Worm (Caenorhabditis elegans): Measurements from ENCODE around the gene C12D8.21.
A peak's percentile ranks its signal among the peaks of the same experiment; 100 is the strongest.

C12D8.21 gene

ce11 chrV:10204863-10205338, 36.1 kb downstream of the C12D8.21 start, which contains the start of the genes ZK856.19 and ZK856.11 (continued):
- TF ChIP-seq nfya-1 (tag; optimal IDR thresholded peaks at IDR 0.05; ENCODE audit: insufficient read depth), result peak; percentile 61
- peak; percentile 30 for TF ChIP-seq pqm-1 (tag; optimal IDR thresholded peaks at IDR 0.05)
- no peak for TF ChIP-seq nhr-67 (tag; optimal IDR thresholded peaks at IDR 0.05)
- peak; percentile 28 for TF ChIP-seq hmg-11 (tag; optimal IDR thresholded peaks at IDR 0.05)
- TF ChIP-seq ceh-28 (tag; optimal IDR thresholded peaks at IDR 0.05), result peak; percentile 33
- TF ChIP-seq nhr-11 (tag; optimal IDR thresholded peaks at IDR 0.05), result no peak
- no peak for TF ChIP-seq skn-1 (tag; optimal IDR thresholded peaks at IDR 0.05)
- no peak for TF ChIP-seq eor-1 (tag; optimal IDR thresholded peaks at IDR 0.05)

- no peak for TF ChIP-seq daf-12 (tag; optimal IDR thresholded peaks at IDR 0.05)
- TF ChIP-seq pqm-1 (tag; optimal IDR thresholded peaks at IDR 0.05), result peak; percentile 91
- no peak for TF ChIP-seq nhr-25 (tag; optimal IDR thresholded peaks at IDR 0.05)
- TF ChIP-seq ama-1 (optimal IDR thresholded peaks at IDR 0.05), result no peak
- peak; percentile 41 for TF ChIP-seq snpc-4 (tag; optimal IDR thresholded peaks at IDR 0.05)
- TF ChIP-seq ztf-4 (tag; optimal IDR thresholded peaks at IDR 0.05), result no peak
- no peak for TF ChIP-seq nhr-67 (tag; optimal IDR thresholded peaks at IDR 0.05)
- TF ChIP-seq ceh-82 (tag; optimal IDR thresholded peaks at IDR 0.05), result no peak
- TF ChIP-seq lsy-12 (tag; optimal IDR thresholded peaks at IDR 0.05), result no peak
- no peak for TF ChIP-seq egl-5 (tag; optimal IDR thresholded peaks at IDR 0.05)
- peak; percentile 86 for TF ChIP-seq ceh-28 (tag; optimal IDR thresholded peaks at IDR 0.05)
- TF ChIP-seq nhr-28 (tag; optimal IDR thresholded peaks at IDR 0.05), result no peak
- no peak for TF ChIP-seq ceh-16 (tag; optimal IDR thresholded peaks at IDR 0.05)
- TF ChIP-seq lin-15B (tag; optimal IDR thresholded peaks at IDR 0.05), result no peak
- no peak for TF ChIP-seq zag-1 (tag; optimal IDR thresholded peaks at IDR 0.05)
- no peak for TF ChIP-seq mml-1 (tag; optimal IDR thresholded peaks at IDR 0.05)
- no peak for TF ChIP-seq ZK546.5 (tag; optimal IDR thresholded peaks at IDR 0.05)
- TF ChIP-seq fos-1 (tag; optimal IDR thresholded peaks at IDR 0.05), result no peak
- TF ChIP-seq unc-62 (GFP tag; optimal IDR thresholded peaks at IDR 0.05), result no peak
- no peak for TF ChIP-seq pha-4 (tag; optimal IDR thresholded peaks at IDR 0.05)
- TF ChIP-seq fkh-10 (GFP tag; optimal IDR thresholded peaks at IDR 0.05), result no peak
- TF ChIP-seq nhr-12 (tag; optimal IDR thresholded peaks at IDR 0.05), result no peak
- no peak for TF ChIP-seq mdl-1 (tag; optimal IDR thresholded peaks at IDR 0.05)
- no peak for TF ChIP-seq R02D3.7 (tag; optimal IDR thresholded peaks at IDR 0.05)
- TF ChIP-seq nhr-23 (tag; optimal IDR thresholded peaks at IDR 0.05), result peak; percentile 42
- TF ChIP-seq ztf-11 (tag; optimal IDR thresholded peaks at IDR 0.05), result no peak
- TF ChIP-seq elt-3 (tag; optimal IDR thresholded peaks at IDR 0.05), result peak in 1 of 3 experiments; percentile 14
- TF ChIP-seq aly-2 (tag; optimal IDR thresholded peaks at IDR 0.05), result no peak
- TF ChIP-seq nhr-43 (tag; optimal IDR thresholded peaks at IDR 0.05; ENCODE audit: poor library complexity, severe bottlenecking), result peak; percentile 34
- TF ChIP-seq jun-1 (tag; optimal IDR thresholded peaks at IDR 0.05), result no peak
- TF ChIP-seq lin-39 (tag; optimal IDR thresholded peaks at IDR 0.05), result no peak
- no peak for TF ChIP-seq nfya-1 (tag; optimal IDR thresholded peaks at IDR 0.05; ENCODE audit: insufficient read depth)
- no peak for TF ChIP-seq sea-2 (GFP tag; optimal IDR thresholded peaks at IDR 0.05)
- TF ChIP-seq skn-1 (tag; optimal IDR thresholded peaks at IDR 0.05), result no peak
- no peak for TF ChIP-seq hmg-11 (tag; optimal IDR thresholded peaks at IDR 0.05)
- TF ChIP-seq nhr-77 (tag; optimal IDR thresholded peaks at IDR 0.05), result no peak
- peak; percentile 77 for TF ChIP-seq elt-2 (tag; optimal IDR thresholded peaks at IDR 0.05)
- no peak for TF ChIP-seq nhr-237 (tag; optimal IDR thresholded peaks at IDR 0.05)
- TF ChIP-seq nhr-76 (tag; optimal IDR thresholded peaks at IDR 0.05), result no peak
These were observed 37.5 kb downstream of the C12D8.21 start, which contains the start of gene chpf-1 for ce11 chrV:10203435-10204009. Gene chpf-1 (minus strand): TSS chrV:10203485.

DNA sequence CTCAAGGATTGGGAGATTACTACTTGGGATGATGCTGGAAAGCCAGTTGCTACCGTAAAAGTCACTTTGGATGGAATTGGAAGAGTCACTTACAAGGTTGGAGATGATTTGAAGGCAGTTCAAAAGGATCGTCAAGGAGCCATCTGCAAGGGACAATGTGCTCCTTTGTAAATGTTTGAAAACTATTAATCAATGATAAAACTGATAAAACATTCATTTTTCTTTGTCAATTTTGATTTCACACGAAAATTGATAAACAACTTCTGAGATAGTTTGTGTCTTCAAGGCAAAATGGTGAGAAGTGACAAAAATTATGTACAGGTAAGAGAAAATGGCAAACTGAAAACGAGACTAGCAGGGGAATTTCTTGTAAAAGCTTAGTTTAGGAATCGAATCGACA, 38.6 kb downstream of the C12D8.21 start:
- TF ChIP-seq ama-1 (optimal IDR thresholded peaks at IDR 0.05) (peak; percentile 18), mml-1 (tag; optimal IDR thresholded peaks at IDR 0.05) (no peak), ceh-9 (tag; optimal IDR thresholded peaks at IDR 0.05) (no peak), nhr-23 (tag; optimal IDR thresholded peaks at IDR 0.05) (no peak), elt-2 (tag; optimal IDR thresholded peaks at IDR 0.05) (peak; percentile 4)

All from whole organism, L3 larva.